Worm (Caenorhabditis elegans) whole organism, midembryonic: ENCODE results near the gene lron-10.

Source experiments
- T22C8.4 ChIP-seq: fragments of 200-800 bp; sonication (Bioruptor generic); IDR thresholded peaks from 2 replicates; pipeline ENCODE4 v1.3.6; 2022; ENCODE audit warnings: missing genetic modification characterization, missing compliant biosample characterization
- cog-1 ChIP-seq: sonication (generic microtip); optimal IDR thresholded peaks from 2 replicates; lab custom pipeline; 2016; ENCODE audit warnings: missing genetic modification characterization, missing compliant biosample characterization
- flt-1 ChIP-seq: fragments of 200-800 bp; sonication (Bioruptor generic); IDR thresholded peaks from 2 replicates; pipeline ENCODE4 v1.3.6; 2022; ENCODE audit warnings: missing genetic modification characterization, missing compliant biosample characterization
- klf-2 ChIP-seq: fragments of 200-800 bp; sonication (Bioruptor generic); conservative IDR thresholded peaks from 2 replicates; pipeline ENCODE4 v1.3.6; 2022; ENCODE audit warnings: missing genetic modification reagents, missing genetic modification characterization, missing compliant biosample characterization
- med-1 ChIP-seq: sonication (generic microtip); optimal IDR thresholded peaks from 2 replicates; lab custom pipeline; 2017; ENCODE audit warnings: missing genetic modification characterization, mild to moderate bottlenecking, missing compliant biosample characterization, antibody characterized with exemption, missing genetic modification reagents; ENCODE audit not compliant: insufficient read depth
- ref-1 ChIP-seq: fragments of 200-800 bp; sonication (Bioruptor generic); conservative IDR thresholded peaks from 2 replicates; pipeline ENCODE4 v1.3.6; 2022; ENCODE audit warnings: missing genetic modification reagents, missing genetic modification characterization, missing compliant biosample characterization
- tab-1 ChIP-seq: fragments of 200-800 bp; sonication (Bioruptor generic); IDR thresholded peaks from 2 replicates; pipeline ENCODE4 v1.3.6; 2022; ENCODE audit warnings: missing genetic modification characterization, missing compliant biosample characterization
- ztf-23 ChIP-seq: fragments of 200-800 bp; sonication (Bioruptor generic); IDR thresholded peaks from 2 replicates; pipeline ENCODE4 v1.3.6; 2022; ENCODE audit warnings: missing genetic modification reagents, missing genetic modification characterization, missing compliant biosample characterization
- ztf-29 ChIP-seq: fragments of 200-800 bp; sonication (Bioruptor generic); IDR thresholded peaks from 2 replicates; pipeline ENCODE4 v1.3.6; 2022; ENCODE audit warnings: missing genetic modification reagents, missing genetic modification characterization, missing compliant biosample characterization

The lron-10 gene

ce11 chrIII:10586243-10586642 lies 34.9 kb downstream of the lron-10 start, which contains the start of gene Y45F3A.5:
TSS of gene Y45F3A.5 (minus strand) at chrIII:10586343.
- no peak for TF ChIP-seq cog-1 (tag; lab: Kevin White, UChicago)
- TF ChIP-seq flt-1 (GFP tag; lab: Robert Waterston, UW), result no peak
- no peak for TF ChIP-seq tab-1
- no peak for TF ChIP-seq ref-1 (GFP tag; lab: Robert Waterston, UW)
- no peak for TF ChIP-seq med-1
- TF ChIP-seq klf-2, result no peak
- no peak for TF ChIP-seq ztf-23
- no peak for TF ChIP-seq T22C8.4
- no peak for TF ChIP-seq ztf-29

ce11 chrIII:10583483-10583882 lies 37.7 kb downstream of the lron-10 start:
- TF ChIP-seq T22C8.4 (no peak), ztf-29 (no peak), med-1 (no peak), klf-2 (no peak), ref-1 (GFP tag; lab: Robert Waterston, UW) (no peak), flt-1 (GFP tag; lab: Robert Waterston, UW) (no peak), tab-1 (no peak), ztf-23 (no peak), cog-1 (tag; lab: Kevin White, UChicago) (no peak)

- no peak for TF ChIP-seq ztf-29
- no peak for TF ChIP-seq ref-1 (GFP tag; lab: Robert Waterston, UW)
- no peak for TF ChIP-seq klf-2
- TF ChIP-seq T22C8.4, result no peak
- TF ChIP-seq tab-1, result no peak
- TF ChIP-seq cog-1 (tag; lab: Kevin White, UChicago), result no peak
- TF ChIP-seq med-1, result no peak
- TF ChIP-seq flt-1 (GFP tag; lab: Robert Waterston, UW), result no peak
- TF ChIP-seq ztf-23, result no peak
Measured at ce11 chrIII:10580206-10580605, 41.0 kb downstream of the lron-10 start.

- TF ChIP-seq T22C8.4, result no peak
- no peak for TF ChIP-seq ref-1 (GFP tag; lab: Robert Waterston, UW)
- no peak for TF ChIP-seq ztf-29
- TF ChIP-seq ztf-23, result no peak
- TF ChIP-seq klf-2, result no peak
- no peak for TF ChIP-seq cog-1 (tag; lab: Kevin White, UChicago)
- no peak for TF ChIP-seq flt-1 (GFP tag; lab: Robert Waterston, UW)
- no peak for TF ChIP-seq tab-1
- TF ChIP-seq med-1, result no peak
Measured at ce11 chrIII:10578873-10579272, 42.3 kb downstream of the lron-10 start.

ce11 chrIII:10577782-10578181 lies 43.4 kb downstream of the lron-10 start:
- TF ChIP-seq cog-1 (tag; lab: Kevin White, UChicago), result no peak
- TF ChIP-seq tab-1, result no peak
- no peak for TF ChIP-seq T22C8.4
- TF ChIP-seq flt-1 (GFP tag; lab: Robert Waterston, UW), result no peak

- TF ChIP-seq ztf-29 (no peak), T22C8.4 (no peak), tab-1 (no peak), cog-1 (tag; lab: Kevin White, UChicago) (no peak), med-1 (no peak), klf-2 (no peak), ref-1 (GFP tag; lab: Robert Waterston, UW) (no peak), ztf-23 (no peak), flt-1 (GFP tag; lab: Robert Waterston, UW) (no peak)
Measured at ce11 chrIII:10575320-10575719, 45.8 kb downstream of the lron-10 start, which contains the start of gene Y45F3A.4. TSS of gene Y45F3A.4 (minus strand) at chrIII:10575420.

ce11 chrIII:10569246-10569645 lies 51.9 kb downstream of the lron-10 start:
- no peak for TF ChIP-seq T22C8.4
- TF ChIP-seq ztf-29, result no peak
- TF ChIP-seq klf-2, result no peak
- TF ChIP-seq ztf-23, result no peak
- TF ChIP-seq cog-1 (tag; lab: Kevin White, UChicago), result no peak
